Fruit fly (Drosophila melanogaster): ENCODE measurements around the gene kat80.

DNA sequence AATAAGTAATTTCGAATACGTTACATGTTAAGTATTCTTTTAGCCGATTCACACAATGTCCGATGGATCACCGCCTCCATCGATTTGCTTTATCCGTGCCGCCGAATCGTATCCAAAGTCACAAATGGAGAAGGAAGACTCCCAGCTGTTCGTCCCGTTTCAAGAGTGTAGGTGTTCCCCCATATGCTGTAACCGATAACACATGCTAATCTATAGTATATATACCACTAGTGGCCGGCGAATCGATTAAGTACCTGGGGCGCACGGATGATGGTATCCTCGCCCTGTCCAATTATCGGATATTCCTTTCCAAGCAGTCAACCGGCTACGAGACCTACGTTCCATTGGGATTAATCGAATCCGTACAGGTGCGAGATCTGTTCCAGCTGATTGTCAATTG lies 21.6 kb upstream of the kat80 start, which contains the start of gene ERp44:
- TF ChIP-seq EcR (GFP tag; optimal IDR thresholded peaks at IDR 0.05) (no peak), psq (optimal IDR thresholded peaks at IDR 0.05) (no peak)

All from whole organism.